Fruit fly (Drosophila melanogaster): ENCODE data around the gene CG13040.

Gene CG13040

DNA sequence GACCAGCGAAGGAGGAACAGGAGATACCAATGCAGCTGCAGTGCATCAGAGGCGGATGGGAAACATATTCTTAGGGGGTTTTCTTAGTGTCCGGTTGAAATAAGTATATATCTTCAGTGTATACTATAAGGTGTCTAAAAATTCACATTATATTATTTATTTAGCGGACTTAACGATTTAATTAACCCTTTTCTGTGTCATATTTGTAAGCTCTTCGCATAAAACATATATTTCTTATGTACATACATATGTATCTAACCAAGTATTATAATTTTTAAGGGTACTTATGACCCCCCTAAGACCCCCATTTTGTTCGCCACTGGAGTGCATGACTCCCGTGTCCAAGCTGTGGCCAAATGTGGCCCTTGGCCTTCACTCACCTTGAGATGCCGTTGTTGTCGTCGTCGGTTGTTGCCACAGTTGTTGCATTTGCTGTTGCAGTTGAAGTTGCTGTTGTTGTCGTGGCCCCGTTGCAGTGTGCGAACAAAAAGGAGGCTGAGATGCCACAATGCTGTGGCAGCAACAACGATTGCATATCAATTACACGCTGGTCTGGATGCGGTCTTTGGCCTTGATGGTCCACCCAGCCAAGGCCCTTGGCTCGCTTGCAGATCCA is 34.8 kb upstream of the CG13040 start:
- peak; percentile 75 for TF ChIP-seq Sox15 (GFP tag; optimal IDR thresholded peaks at IDR 0.05)
- peak; percentile 95 for TF ChIP-seq dsx (GFP tag; optimal IDR thresholded peaks at IDR 0.05; ENCODE audit: poor library complexity, severe bottlenecking)
- peak; percentile 72 for TF ChIP-seq CG7368 (GFP tag; optimal IDR thresholded peaks at IDR 0.05)
- TF ChIP-seq Eip78C (GFP tag), result peak; percentile 96
- TF ChIP-seq CG6808 (GFP tag; optimal IDR thresholded peaks at IDR 0.05), result peak; percentile 97
- TF ChIP-seq ss (GFP tag; optimal IDR thresholded peaks at IDR 0.05), result peak; percentile 95 to 97
- peak; percentile 71 for TF ChIP-seq lz (GFP tag; optimal IDR thresholded peaks at IDR 0.05)
- TF ChIP-seq CG31627 (GFP tag; optimal IDR thresholded peaks at IDR 0.05), result peak; percentile 58
- peak; percentile 79 for TF ChIP-seq CG6163 (GFP tag; IDR thresholded peaks at IDR 0.05)
- peak; percentile 21; the same call in 1 of the 2 replicates for TF ChIP-seq CG11294 (GFP tag; IDR thresholded peaks at IDR 0.05)
- TF ChIP-seq svp (GFP tag), result peak; percentile 89
- TF ChIP-seq CG34406 (GFP tag; optimal IDR thresholded peaks at IDR 0.05), result peak; percentile 89
- TF ChIP-seq CG6854 (GFP tag; optimal IDR thresholded peaks at IDR 0.05), result peak; percentile 68
- TF ChIP-seq CG8632 (GFP tag; optimal IDR thresholded peaks at IDR 0.05), result peak; percentile 86
- no peak for TF ChIP-seq Hr38 (GFP tag; optimal IDR thresholded peaks at IDR 0.05)
- no peak for TF ChIP-seq Eip93F (GFP tag; optimal IDR thresholded peaks at IDR 0.05)
- no peak for TF ChIP-seq dac (GFP tag; optimal IDR thresholded peaks at IDR 0.05)
- TF ChIP-seq acj6 (GFP tag; optimal IDR thresholded peaks at IDR 0.05), result peak; percentile 92
- TF ChIP-seq CG6276 (GFP tag; optimal IDR thresholded peaks at IDR 0.05), result no peak
- TF ChIP-seq esn (GFP tag; optimal IDR thresholded peaks at IDR 0.05), result peak; percentile 80
- peak; percentile 27 for TF ChIP-seq Blimp-1 (GFP tag; optimal IDR thresholded peaks at IDR 0.05)
- peak; percentile 47; the same call in 1 of the 2 replicates for TF ChIP-seq CG15336 (GFP tag; IDR thresholded peaks at IDR 0.05)
- peak; percentile 70 for TF ChIP-seq CG11902 (GFP tag; optimal IDR thresholded peaks at IDR 0.05)
- TF ChIP-seq CG16779 (tag; optimal IDR thresholded peaks at IDR 0.05), result peak; percentile 83
- no peak for TF ChIP-seq fkh (GFP tag; optimal IDR thresholded peaks at IDR 0.05)
- TF ChIP-seq CG1621 (tag; optimal IDR thresholded peaks at IDR 0.05), result peak; percentile 91
- peak; percentile 66 for TF ChIP-seq Sox102F (GFP tag; optimal IDR thresholded peaks at IDR 0.05)
- peak; percentile 39 for TF ChIP-seq Lpt (GFP tag; optimal IDR thresholded peaks at IDR 0.05)
- TF ChIP-seq CG3032 (tag; optimal IDR thresholded peaks at IDR 0.05), result peak; percentile 97
- peak; percentile 93 for TF ChIP-seq CG10631 (GFP tag; optimal IDR thresholded peaks at IDR 0.05)
- peak; percentile 72; the same call in 2 of the 3 replicates for TF ChIP-seq CG8119 (GFP tag; IDR thresholded peaks at IDR 0.05)
- TF ChIP-seq CG9139 (GFP tag; optimal IDR thresholded peaks at IDR 0.05), result peak; percentile 93
- peak; percentile 61 for TF ChIP-seq Hr39 (GFP tag; optimal IDR thresholded peaks at IDR 0.05)
- peak; percentile 75 for TF ChIP-seq Smox (GFP tag; optimal IDR thresholded peaks at IDR 0.05)
- peak; percentile 96 for TF ChIP-seq Ets96B (tag; optimal IDR thresholded peaks at IDR 0.05)
- TF ChIP-seq spab (GFP tag; optimal IDR thresholded peaks at IDR 0.05), result peak; percentile 95
- TF ChIP-seq salr (GFP tag; optimal IDR thresholded peaks at IDR 0.05), result peak; percentile 79 to 86
- peak; percentile 79 for TF ChIP-seq topi (GFP tag; optimal IDR thresholded peaks at IDR 0.05)
- peak; percentile 15 for TF ChIP-seq fd85E (GFP tag; optimal IDR thresholded peaks at IDR 0.05)
- TF ChIP-seq cyc (GFP tag; optimal IDR thresholded peaks at IDR 0.05), result peak; percentile 70
- TF ChIP-seq vri (GFP tag; optimal IDR thresholded peaks at IDR 0.05), result peak; percentile 22
- TF ChIP-seq fd59A (GFP tag; optimal IDR thresholded peaks at IDR 0.05), result peak; percentile 96
- TF ChIP-seq eg (GFP tag; IDR thresholded peaks at IDR 0.05), result 0 out of 3 replicates have a peak, but pooled peaks have one; percentile 25
- peak; percentile 89 for TF ChIP-seq achi (GFP tag; optimal IDR thresholded peaks at IDR 0.05)
- peak; percentile 89 for TF ChIP-seq CG10669 (GFP tag; optimal IDR thresholded peaks at IDR 0.05)
- peak; percentile 84 for TF ChIP-seq pdm3 (GFP tag; optimal IDR thresholded peaks at IDR 0.05)
- TF ChIP-seq CG32006 (GFP tag; optimal IDR thresholded peaks at IDR 0.05), result peak; percentile 71
- peak; percentile 58 for TF ChIP-seq CG3919 (GFP tag; optimal IDR thresholded peaks at IDR 0.05)
- peak; percentile 74 for TF ChIP-seq Met (GFP tag; optimal IDR thresholded peaks at IDR 0.05)
- TF ChIP-seq Sox14 (GFP tag; optimal IDR thresholded peaks at IDR 0.05), result peak; percentile 82
